Fruit fly (Drosophila melanogaster): Measurements from ENCODE around the gene emei.

Gene emei

dm6 chr3L:11120419-11120958 is 11.0 kb downstream of the emei start, which contains the start of the genes FoxK and mRpL2 (continued):
- TF ChIP-seq CG10431 (GFP tag; optimal IDR thresholded peaks at IDR 0.05) (no peak), btn (GFP tag; optimal IDR thresholded peaks at IDR 0.05) (no peak), cad (GFP tag; optimal IDR thresholded peaks at IDR 0.05) (no peak), Sin3A (optimal IDR thresholded peaks at IDR 0.05) (peak; percentile 72), Taf1 (GFP tag; IDR thresholded peaks at IDR 0.05) (no peak), sim (GFP tag; IDR thresholded peaks at IDR 0.05) (no peak), Gsc (GFP tag; IDR thresholded peaks at IDR 0.05) (no peak), D19A (tag; optimal IDR thresholded peaks at IDR 0.05) (no peak), CG15696 (tag; optimal IDR thresholded peaks at IDR 0.05) (no peak), Lpt (GFP tag; optimal IDR thresholded peaks at IDR 0.05) (no peak), jigr1 (GFP tag; IDR thresholded peaks at IDR 0.05) (no peak), CG12219 (GFP tag; optimal IDR thresholded peaks at IDR 0.05) (no peak), Sox100B (GFP tag; optimal IDR thresholded peaks at IDR 0.05) (no peak), ash1 (GFP tag; optimal IDR thresholded peaks at IDR 0.05) (no peak), wor (GFP tag; IDR thresholded peaks at IDR 0.05) (no peak), fd96Cb (tag; optimal IDR thresholded peaks at IDR 0.05) (no peak), CG4707 (GFP tag; optimal IDR thresholded peaks at IDR 0.05) (no peak), B-H2 (GFP tag; optimal IDR thresholded peaks at IDR 0.05) (no peak), jumu (GFP tag; optimal IDR thresholded peaks at IDR 0.05) (no peak), bowl (GFP tag; IDR thresholded peaks at IDR 0.05) (no peak), fd3F (GFP tag; optimal IDR thresholded peaks at IDR 0.05) (no peak), CG32772 (GFP tag; IDR thresholded peaks at IDR 0.05) (no peak), CG31224 (GFP tag; IDR thresholded peaks at IDR 0.05) (no peak), CG4730 (GFP tag; IDR thresholded peaks at IDR 0.05) (no peak), CG9609 (GFP tag; optimal IDR thresholded peaks at IDR 0.05) (no peak), Nf-YB (GFP tag; optimal IDR thresholded peaks at IDR 0.05) (no peak), CG31388 (GFP tag; optimal IDR thresholded peaks at IDR 0.05) (no peak), CG12391 (tag; optimal IDR thresholded peaks at IDR 0.05) (no peak), CG11723 (GFP tag; optimal IDR thresholded peaks at IDR 0.05) (no peak), Hr39 (optimal IDR thresholded peaks at IDR 0.05) (no peak), CG18764 (GFP tag; optimal IDR thresholded peaks at IDR 0.05) (no peak), caup (GFP tag; optimal IDR thresholded peaks at IDR 0.05; ENCODE audit: severe bottlenecking) (peak; percentile 6), Rx (GFP tag; IDR thresholded peaks at IDR 0.05) (no peak), tin (GFP tag; optimal IDR thresholded peaks at IDR 0.05) (no peak), ro (GFP tag; IDR thresholded peaks at IDR 0.05) (no peak), Oli (tag; optimal IDR thresholded peaks at IDR 0.05) (no peak), CG11504 (tag; optimal IDR thresholded peaks at IDR 0.05) (peak; percentile 2), CTCF (GFP tag; optimal IDR thresholded peaks at IDR 0.05) (peak; percentile 44), pfk (GFP tag; optimal IDR thresholded peaks at IDR 0.05) (no peak), CG13424 (tag; optimal IDR thresholded peaks at IDR 0.05) (no peak), Myb (GFP tag; optimal IDR thresholded peaks at IDR 0.05) (peak; percentile 78), dysf (GFP tag; IDR thresholded peaks at IDR 0.05) (no peak), exex (tag; optimal IDR thresholded peaks at IDR 0.05) (no peak), mld (GFP tag; IDR thresholded peaks at IDR 0.05; ENCODE audit: partially characterized antibody) (no peak), trem (tag; optimal IDR thresholded peaks at IDR 0.05) (peak; percentile 63), br (optimal IDR thresholded peaks at IDR 0.05) (no peak), Dfd (GFP tag; optimal IDR thresholded peaks at IDR 0.05) (no peak), Pdp1 (GFP tag; optimal IDR thresholded peaks at IDR 0.05) (peak in 1 of 2 experiments; percentile 72), croc (GFP tag; conservative IDR thresholded peaks at IDR 0.05) (no peak), toy (GFP tag; IDR thresholded peaks at IDR 0.05) (no peak), CG17385 (GFP tag; optimal IDR thresholded peaks at IDR 0.05) (peak; percentile 99), CG16815 (GFP tag; optimal IDR thresholded peaks at IDR 0.05) (no peak), unc-4 (GFP tag; IDR thresholded peaks at IDR 0.05; ENCODE audit: partially characterized antibody) (0 out of 2 replicates have a peak, but pooled peaks have one; percentile 38)
